Fruit fly (Drosophila melanogaster): ENCODE data around the gene Rpp14a.

DNA sequence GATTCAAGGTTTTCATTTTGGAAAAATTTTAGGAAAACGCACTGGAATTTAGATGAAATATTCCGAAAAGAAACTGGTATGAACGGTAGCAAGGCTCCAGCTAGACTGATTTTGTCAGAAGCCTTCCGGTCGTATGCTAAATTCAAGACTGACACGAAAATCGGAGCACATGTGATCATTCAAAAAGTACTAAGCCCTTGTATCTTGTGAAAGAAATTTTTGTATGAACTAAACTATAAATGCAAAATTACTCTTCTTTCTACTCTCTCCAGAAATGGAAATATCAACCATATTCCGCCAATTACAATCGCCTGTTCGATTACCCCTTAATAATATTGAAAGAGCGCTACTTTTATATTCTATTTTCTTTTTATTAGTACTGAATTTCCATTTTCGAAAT lies 19.0 kb upstream of the Rpp14a start, which contains the start of gene ocn:
- TF ChIP-seq CG8478 (optimal IDR thresholded peaks at IDR 0.05) = no peak
- TF ChIP-seq CTCF (optimal IDR thresholded peaks at IDR 0.05) = no peak

Data from S2 (cell line).